Fruit fly (Drosophila melanogaster) whole organism, pupa: ENCODE measurements around the gene CG31560.

Experiments
- CG10348 ChIP-seq: fragments of 200-800 bp; sonication (Bioruptor generic); IDR thresholded peaks from 2 replicates; pipeline ENCODE4 v1.3.6; 2022; ENCODE audit warnings: missing biosample characterization, missing genetic modification characterization
- CG12605 ChIP-seq: fragments of 200-800 bp; sonication (Bioruptor generic); IDR thresholded peaks from 2 replicates; pipeline ENCODE4 v1.3.6; 2022; ENCODE audit warnings: missing biosample characterization, missing genetic modification characterization
- CG17806 ChIP-seq: fragments of 200-800 bp; sonication (Bioruptor generic); optimal IDR thresholded peaks from 2 replicates; lab custom pipeline; 2018; ENCODE audit warnings: missing biosample characterization, mild to moderate bottlenecking, missing genetic modification characterization, moderate library complexity
- CG34367 ChIP-seq: fragments of 200-800 bp; sonication (Bioruptor generic); optimal IDR thresholded peaks from 2 replicates; lab custom pipeline; 2018; ENCODE audit warnings: missing biosample characterization, mild to moderate bottlenecking, missing genetic modification characterization
- CG4496 ChIP-seq: fragments of 200-800 bp; sonication (Bioruptor generic); IDR thresholded peaks from 3 replicates; pipeline ENCODE4 v1.3.6; 2022; ENCODE audit warnings: missing biosample characterization, missing genetic modification characterization
- CG8159 ChIP-seq: fragments of 200-800 bp; sonication (Bioruptor generic); optimal IDR thresholded peaks from 3 replicates; lab custom pipeline; 2018; ENCODE audit warnings: missing biosample characterization, mild to moderate bottlenecking, missing genetic modification characterization, moderate library complexity
- D1 ChIP-seq: fragments of 200-800 bp; sonication (Bioruptor generic); optimal IDR thresholded peaks from 2 replicates; lab custom pipeline; 2018; ENCODE audit warnings: missing biosample characterization, mild to moderate bottlenecking, missing genetic modification characterization, moderate library complexity
- EcR ChIP-seq: fragments of 200-800 bp; sonication (Bioruptor generic); optimal IDR thresholded peaks from 3 replicates; lab custom pipeline; 2019; ENCODE audit warnings: missing biosample characterization, missing genetic modification characterization, mild to moderate bottlenecking, moderate library complexity, missing genetic modification reagents
- Ets98B ChIP-seq: fragments of 200-800 bp; sonication (Bioruptor generic); IDR thresholded peaks from 2 replicates; pipeline ENCODE4 v1.3.6; 2022; ENCODE audit warnings: missing biosample characterization, missing genetic modification characterization
- Pif1A ChIP-seq: fragments of 200-800 bp; sonication (Bioruptor generic); optimal IDR thresholded peaks from 3 replicates; lab custom pipeline; 2016; ENCODE audit warnings: missing biosample characterization, missing genetic modification characterization
- Pif1B ChIP-seq: fragments of 200-800 bp; sonication (Bioruptor generic); optimal IDR thresholded peaks from 3 replicates; lab custom pipeline; 2016; ENCODE audit warnings: missing biosample characterization, missing genetic modification characterization
- Snoo ChIP-seq: fragments of 200-800 bp; sonication (Bioruptor generic); optimal IDR thresholded peaks from 3 replicates; lab custom pipeline; 2017; ENCODE audit warnings: missing biosample characterization, mild to moderate bottlenecking, missing genetic modification characterization, inconsistent platforms
- gl ChIP-seq: fragments of 200-800 bp; sonication (Bioruptor generic); optimal IDR thresholded peaks from 2 replicates; lab custom pipeline; 2018; ENCODE audit warnings: missing biosample characterization, mild to moderate bottlenecking, missing genetic modification characterization

DNA sequence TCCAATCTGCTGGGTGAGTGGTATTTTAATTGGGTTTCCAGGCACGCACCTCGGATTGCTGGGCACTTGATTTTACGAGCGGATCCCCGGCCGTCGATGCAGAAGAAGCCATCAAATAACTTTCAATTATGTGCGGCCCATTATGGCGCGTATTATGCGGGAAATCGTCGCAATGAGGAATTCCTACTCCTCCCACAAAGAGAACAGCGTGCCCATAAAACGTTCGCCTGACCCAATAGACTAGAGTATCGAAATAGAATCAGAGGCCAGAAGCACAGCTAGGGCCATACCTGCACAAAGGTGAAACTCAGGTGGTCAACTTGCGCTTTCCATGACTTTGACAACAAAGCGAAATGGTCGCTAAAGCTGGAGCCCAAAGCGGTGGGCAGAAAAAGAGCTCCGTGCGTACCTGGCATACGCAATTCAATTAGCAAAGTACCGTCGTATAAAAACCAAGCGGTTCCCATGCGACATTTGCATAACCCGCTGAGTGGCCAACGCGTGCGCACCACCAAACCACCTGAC is 20.1 kb downstream of the CG31560 start, which contains the start of gene Osi18:
- TF ChIP-seq CG10348 (GFP tag; lab: Robert Waterston, UW) (no peak), Pif1B (GFP tag; lab: Kevin White, UChicago) (no peak), Snoo (tag; lab: Kevin White, UChicago) (no peak), CG17806 (tag; lab: Kevin White, UChicago) (no peak), EcR (GFP tag; lab: Kevin White, UChicago) (no peak), CG8159 (tag; lab: Kevin White, UChicago) (no peak), CG12605 (GFP tag; lab: Robert Waterston, UW) (no peak), Pif1A (GFP tag; lab: Kevin White, UChicago) (no peak), gl (tag; lab: Kevin White, UChicago) (no peak), CG34367 (tag; lab: Kevin White, UChicago) (no peak), CG4496 (no peak), Ets98B (GFP tag; lab: Robert Waterston, UW) (no peak), D1 (tag; lab: Kevin White, UChicago) (no peak)
